Worm (Caenorhabditis elegans): ENCODE results near the gene C08H9.16.
"Not testable (repeated sequence)": the region's sequence is repeated elsewhere in the genome, so short reads cannot be mapped to it uniquely, and the experiment has no call there.

Gene C08H9.16

ce11 chrII:9859575-9859974 lies 33.0 kb upstream of the C08H9.16 start, which contains the start of gene chil-5:
chil-5 (minus strand) TSS chrII:9859675.
- TF ChIP-seq zip-11 (GFP tag; IDR thresholded peaks at IDR 0.05) (no peak), daf-8 (GFP tag; IDR thresholded peaks at IDR 0.05) (no peak), attf-4 (tag; optimal IDR thresholded peaks at IDR 0.05) (no peak), egl-43 (GFP tag; IDR thresholded peaks at IDR 0.05) (no peak), dmd-8 (GFP tag; IDR thresholded peaks at IDR 0.05) (no peak), nhr-111 (GFP tag; optimal IDR thresholded peaks at IDR 0.05) (no peak), D1046.2 (GFP tag; IDR thresholded peaks at IDR 0.05) (no peak)

- no peak for TF ChIP-seq unc-62 (GFP tag; optimal IDR thresholded peaks at IDR 0.05 in 1 of 2)
- no peak for TF ChIP-seq unc-62 (tag; optimal IDR thresholded peaks at IDR 0.05)
- TF ChIP-seq F10B5.3 (tag; optimal IDR thresholded peaks at IDR 0.05) = no peak
- no peak for TF ChIP-seq ZK337.2 (GFP tag; IDR thresholded peaks at IDR 0.05)
- no peak for TF ChIP-seq ces-1 (GFP tag; optimal IDR thresholded peaks at IDR 0.05)
- no peak for TF ChIP-seq dmd-6 (GFP tag; IDR thresholded peaks at IDR 0.05)
- TF ChIP-seq mes-2 (tag; optimal IDR thresholded peaks at IDR 0.05; ENCODE audit: poor library complexity, severe bottlenecking) = no peak
- TF ChIP-seq tra-1 (GFP tag; IDR thresholded peaks at IDR 0.05) = no peak
- TF ChIP-seq pha-4 (GFP tag; IDR thresholded peaks at IDR 0.05) = no peak
- no peak for TF ChIP-seq pha-4 (tag; optimal IDR thresholded peaks at IDR 0.05)
- no peak for TF ChIP-seq pqm-1 (tag; optimal IDR thresholded peaks at IDR 0.05)
- no peak for TF ChIP-seq T20F7.1 (GFP tag; optimal IDR thresholded peaks at IDR 0.05)
- TF ChIP-seq aly-2 (tag; optimal IDR thresholded peaks at IDR 0.05) = no peak
- TF ChIP-seq ceh-20 (GFP tag; IDR thresholded peaks at IDR 0.05) = no peak
Measured at ce11 chrII:9861394-9861793, 31.2 kb upstream of the C08H9.16 start, which contains the start of gene chil-3. chil-3 (minus strand) TSS chrII:9861494.

- no peak for TF ChIP-seq T20F7.1 (GFP tag; optimal IDR thresholded peaks at IDR 0.05)
- no peak for TF ChIP-seq ctbp-1 (GFP tag; IDR thresholded peaks at IDR 0.05)
- no peak for TF ChIP-seq tag-97 (GFP tag; IDR thresholded peaks at IDR 0.05)
- TF ChIP-seq nhr-42 (GFP tag; IDR thresholded peaks at IDR 0.05) = no peak
- no peak for TF ChIP-seq nhr-11 (tag; optimal IDR thresholded peaks at IDR 0.05)
- TF ChIP-seq gei-8 (GFP tag; optimal IDR thresholded peaks at IDR 0.05) = no peak
- no peak for TF ChIP-seq ceh-44 (GFP tag; IDR thresholded peaks at IDR 0.05)
- no peak for TF ChIP-seq Y48G9A.11 (GFP tag; IDR thresholded peaks at IDR 0.05)
- TF ChIP-seq skn-1 (tag; optimal IDR thresholded peaks at IDR 0.05) = no peak
- TF ChIP-seq egl-27 (tag; optimal IDR thresholded peaks at IDR 0.05) = no peak
- TF ChIP-seq daf-8 (GFP tag; IDR thresholded peaks at IDR 0.05) = no peak
- TF ChIP-seq mdt-29 (GFP tag; IDR thresholded peaks at IDR 0.05) = no peak
- TF ChIP-seq snpc-1.2 (GFP tag; IDR thresholded peaks at IDR 0.05) = no peak
- TF ChIP-seq lin-15B (tag; optimal IDR thresholded peaks at IDR 0.05) = no peak
- no peak for TF ChIP-seq ztf-7 (tag; optimal IDR thresholded peaks at IDR 0.05)
- TF ChIP-seq zfp-2 (tag; optimal IDR thresholded peaks at IDR 0.05) = no peak
Measured at ce11 chrII:9862147-9862546, 30.4 kb upstream of the C08H9.16 start, which contains the start of gene C08H9.18. C08H9.18 (minus strand) TSS chrII:9862247.

- TF ChIP-seq mdl-1 (tag; optimal IDR thresholded peaks at IDR 0.05); php-3 (GFP tag; IDR thresholded peaks at IDR 0.05); lin-13 (GFP tag; optimal IDR thresholded peaks at IDR 0.05): not testable (repeated sequence)
Measured at ce11 chrII:9866378-9866777, 26.2 kb upstream of the C08H9.16 start, which contains the start of gene chil-1. chil-1 (minus strand) TSS chrII:9866478.

Measured in whole organism, L4 larva.